Worm (Caenorhabditis elegans) whole organism, late embryonic: ENCODE data around the gene F09E5.16.

Experiments
- ahr-1 ChIP-seq: sonication (generic microtip); optimal IDR thresholded peaks from 2 replicates; lab custom pipeline; 2016; ENCODE audit warnings: missing genetic modification characterization, missing compliant biosample characterization
- ama-1 ChIP-seq: fragments of 150-350 bp; optimal IDR thresholded peaks from 2 replicates; lab custom pipeline; 2014
- ceh-48 ChIP-seq: sonication (generic microtip); optimal IDR thresholded peaks from 2 replicates; lab custom pipeline; 2016; ENCODE audit warnings: missing genetic modification characterization, inconsistent platforms, missing compliant biosample characterization
- hlh-30 ChIP-seq: sonication (generic microtip); optimal IDR thresholded peaks from 2 replicates; lab custom pipeline; 2017; ENCODE audit warnings: antibody characterized with exemption, missing genetic modification characterization, missing compliant biosample characterization; ENCODE audit not compliant: insufficient read depth
- lin-11 ChIP-seq: fragments of 200-800 bp; sonication (Bioruptor generic); optimal IDR thresholded peaks from 2 replicates; lab custom pipeline; 2018; ENCODE audit warnings: mild to moderate bottlenecking, missing genetic modification characterization, missing compliant biosample characterization
- nfya-1 ChIP-seq: sonication (generic microtip); optimal IDR thresholded peaks from 2 replicates; lab custom pipeline; 2017; ENCODE audit warnings: missing genetic modification characterization, mild to moderate bottlenecking, missing compliant biosample characterization, antibody characterized with exemption, moderate library complexity
- odd-2 ChIP-seq: sonication (generic microtip); optimal IDR thresholded peaks from 2 replicates; lab custom pipeline; 2017; ENCODE audit warnings: antibody characterized with exemption, mild to moderate bottlenecking, missing genetic modification characterization, missing compliant biosample characterization
- sdc-2 ChIP-seq: sonication (generic microtip); optimal IDR thresholded peaks from 2 replicates; lab custom pipeline; 2016; ENCODE audit warnings: missing genotype, missing genetic modification characterization, missing compliant biosample characterization
- sox-4 ChIP-seq: sonication (generic microtip); optimal IDR thresholded peaks from 2 replicates; lab custom pipeline; 2017; ENCODE audit warnings: mild to moderate bottlenecking, missing genetic modification characterization, inconsistent platforms, missing compliant biosample characterization

DNA sequence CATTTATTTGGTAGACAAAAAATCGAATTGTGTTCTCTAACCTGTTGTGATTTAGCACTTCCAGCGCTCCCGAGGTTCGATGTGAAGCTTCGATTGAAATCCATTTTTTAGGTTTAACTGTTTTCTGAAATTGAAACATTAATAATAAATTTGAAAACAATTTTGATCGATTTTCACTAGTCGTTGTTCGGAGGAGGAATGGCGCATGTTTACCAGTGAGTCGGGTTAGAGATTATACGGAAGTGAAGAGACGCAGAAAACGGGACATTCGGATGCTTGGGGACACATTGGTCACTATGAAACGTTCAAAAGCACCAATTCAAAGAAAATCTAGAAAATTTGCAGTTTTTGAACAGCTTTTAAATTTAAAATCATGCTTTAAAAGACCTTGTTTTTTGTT, 33.2 kb upstream of the F09E5.16 start, which contains the start of gene fbxl-3:
- TF ChIP-seq sdc-2 (tag; lab: Kevin White, UChicago) (no peak), odd-2 (tag; lab: Kevin White, UChicago) (no peak), nfya-1 (no peak), ahr-1 (tag; lab: Kevin White, UChicago) (no peak), hlh-30 (no peak), lin-11 (tag; lab: Kevin White, UChicago) (no peak), sox-4 (tag; lab: Kevin White, UChicago) (no peak), ama-1 (no peak), ceh-48 (tag; lab: Kevin White, UChicago) (no peak)
